Worm (Caenorhabditis elegans): ENCODE measurements around the gene F52B11.2.

F52B11.2 gene

DNA sequence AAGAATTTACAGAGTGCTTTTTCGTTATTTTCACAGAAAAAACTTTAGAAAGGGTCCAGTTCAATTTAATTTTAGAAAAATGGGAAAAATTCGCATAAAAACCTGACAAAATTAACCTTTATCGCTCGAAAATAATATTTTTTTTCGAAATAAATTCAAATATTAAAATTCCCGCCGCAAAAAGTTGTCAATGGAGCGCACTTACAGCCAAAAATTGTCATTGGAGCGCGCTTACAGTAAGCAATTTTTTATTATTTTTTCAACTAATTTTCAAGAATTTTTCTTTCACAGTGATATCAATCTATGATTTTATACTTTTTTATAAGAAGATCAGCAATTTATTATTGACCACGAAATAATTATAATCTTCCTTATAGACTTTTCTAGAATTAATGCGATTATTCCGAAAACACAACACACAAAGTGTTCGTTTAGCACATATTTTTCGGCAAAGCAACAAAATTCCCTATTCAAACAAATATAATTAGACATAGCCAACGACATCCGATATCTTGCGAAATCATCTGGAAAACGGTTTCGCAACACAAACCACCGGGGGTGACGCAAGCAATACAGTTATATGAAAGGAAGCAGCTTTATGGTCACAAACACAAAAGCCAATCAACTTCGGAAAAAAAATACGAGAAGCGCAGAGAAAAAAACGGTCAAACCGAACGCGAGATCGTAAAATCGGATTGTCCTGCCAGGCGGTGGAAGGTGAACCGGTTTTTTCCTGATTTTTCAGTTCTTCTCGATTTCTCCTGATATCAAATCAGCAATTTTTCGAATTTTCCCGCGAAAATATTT lies 13.0 kb upstream of the F52B11.2 start:
- no peak for TF ChIP-seq ZK185.1 (tag; optimal IDR thresholded peaks at IDR 0.05; ENCODE audit: poor library complexity, severe bottlenecking)
- no peak for TF ChIP-seq ama-1 (optimal IDR thresholded peaks at IDR 0.05)
- TF ChIP-seq ama-1 (GFP tag; optimal IDR thresholded peaks at IDR 0.05) = no peak
- TF ChIP-seq dox-1 (GFP tag; IDR thresholded peaks at IDR 0.05) = no peak
- TF ChIP-seq egrh-3 (GFP tag; IDR thresholded peaks at IDR 0.05) = no peak
- no peak for TF ChIP-seq bed-2 (GFP tag; IDR thresholded peaks at IDR 0.05)
- no peak for TF ChIP-seq B0261.1 (tag; optimal IDR thresholded peaks at IDR 0.05)
- TF ChIP-seq ztf-25 (GFP tag; IDR thresholded peaks at IDR 0.05) = no peak
- TF ChIP-seq madf-8 (GFP tag; conservative IDR thresholded peaks at IDR 0.05) = peak; percentile 47; the same call in 1 of the 2 replicates
- TF ChIP-seq gei-17 (GFP tag; optimal IDR thresholded peaks at IDR 0.05) = no peak
- no peak for TF ChIP-seq nhr-27 (tag; optimal IDR thresholded peaks at IDR 0.05)
- no peak for TF ChIP-seq T26A5.8 (tag; optimal IDR thresholded peaks at IDR 0.05)
- TF ChIP-seq lag-1 (GFP tag; IDR thresholded peaks at IDR 0.05) = no peak
- no peak for TF ChIP-seq madf-10 (tag; optimal IDR thresholded peaks at IDR 0.05)
- TF ChIP-seq xnd-1 (tag; optimal IDR thresholded peaks at IDR 0.05) = no peak
- no peak for TF ChIP-seq let-607 (tag; optimal IDR thresholded peaks at IDR 0.05)
- TF ChIP-seq bed-1 (GFP tag; IDR thresholded peaks at IDR 0.05) = no peak
- no peak for TF ChIP-seq F10E7.11 (tag; optimal IDR thresholded peaks at IDR 0.05)
- TF ChIP-seq madf-3 (GFP tag; IDR thresholded peaks at IDR 0.05) = no peak
- TF ChIP-seq ceh-58 (GFP tag; IDR thresholded peaks at IDR 0.05) = no peak
- no peak for TF ChIP-seq ztf-18 (tag; optimal IDR thresholded peaks at IDR 0.05)
- TF ChIP-seq efl-1 (GFP tag; optimal IDR thresholded peaks at IDR 0.05) = peak; percentile 66
- TF ChIP-seq cebp-2 (GFP tag; IDR thresholded peaks at IDR 0.05) = no peak
- no peak for TF ChIP-seq chd-7 (tag; optimal IDR thresholded peaks at IDR 0.05)
- TF ChIP-seq attf-5 (GFP tag; optimal IDR thresholded peaks at IDR 0.05) = no peak
- peak; percentile 60 for TF ChIP-seq snpc-3.4 (tag; optimal IDR thresholded peaks at IDR 0.05)
- no peak for TF ChIP-seq ztf-26 (tag; optimal IDR thresholded peaks at IDR 0.05)
- TF ChIP-seq hrde-1 (tag; optimal IDR thresholded peaks at IDR 0.05; ENCODE audit: borderline replicate concordance) = no peak
- TF ChIP-seq lin-35 (GFP tag; optimal IDR thresholded peaks at IDR 0.05) = peak in 1 of 3 experiments; percentile 20
- no peak for TF ChIP-seq nhr-120 (GFP tag; IDR thresholded peaks at IDR 0.05)
- TF ChIP-seq nhr-90 (tag; optimal IDR thresholded peaks at IDR 0.05) = no peak
- no peak for TF ChIP-seq tbp1 (GFP tag; optimal IDR thresholded peaks at IDR 0.05)
- TF ChIP-seq snpc-1.3 (tag; optimal IDR thresholded peaks at IDR 0.05; ENCODE audit: insufficient read depth) = peak; percentile 70
- TF ChIP-seq F57C9.4 (tag; optimal IDR thresholded peaks at IDR 0.05) = no peak
- no peak for TF ChIP-seq nfyb-1 (GFP tag; IDR thresholded peaks at IDR 0.05)
- no peak for TF ChIP-seq ceh-40 (GFP tag; IDR thresholded peaks at IDR 0.05)
- TF ChIP-seq ztf-3 (GFP tag; optimal IDR thresholded peaks at IDR 0.05) = no peak
- no peak for TF ChIP-seq snpc-1.1 (tag; optimal IDR thresholded peaks at IDR 0.05; ENCODE audit: insufficient read depth)
- no peak for TF ChIP-seq sdz-38 (tag; optimal IDR thresholded peaks at IDR 0.05)
- peak; percentile 71 for TF ChIP-seq F33H1.4 (GFP tag; IDR thresholded peaks at IDR 0.05)
- TF ChIP-seq nhr-179 (tag; optimal IDR thresholded peaks at IDR 0.05) = no peak
- no peak for TF ChIP-seq F23B12.7 (tag; optimal IDR thresholded peaks at IDR 0.05; ENCODE audit: insufficient read depth)
- TF ChIP-seq hmg-1.2 (GFP tag; IDR thresholded peaks at IDR 0.05) = no peak
- peak; percentile 96 for TF ChIP-seq cebp-1 (GFP tag; IDR thresholded peaks at IDR 0.05)
- TF ChIP-seq cebp-1 (tag; optimal IDR thresholded peaks at IDR 0.05) = peak; percentile 98
- peak; percentile 57 for TF ChIP-seq snpc-4 (GFP tag; optimal IDR thresholded peaks at IDR 0.05)
- peak in 3 of 4 experiments; percentile 70 to 88 (median 85) for TF ChIP-seq snpc-4 (tag; optimal IDR thresholded peaks at IDR 0.05)

All from whole organism, young adult.